Worm (Caenorhabditis elegans) whole organism, L3 larva: ENCODE measurements around the gene T23F11.11.

Source experiments
- R02D3.7 ChIP-seq: fragments of 150-350 bp; optimal IDR thresholded peaks from 2 replicates; lab custom pipeline; 2014; ENCODE audit warnings: missing biosample characterization, missing genetic modification characterization
- ZK546.5 ChIP-seq: sonication (generic microtip); optimal IDR thresholded peaks from 2 replicates; lab custom pipeline; 2017; ENCODE audit warnings: missing biosample characterization, missing genetic modification characterization
- aly-2 ChIP-seq: fragments of 150-350 bp; optimal IDR thresholded peaks from 2 replicates; lab custom pipeline; 2014; ENCODE audit warnings: missing biosample characterization, missing genetic modification characterization
- ceh-16 ChIP-seq: sonication (generic microtip); optimal IDR thresholded peaks from 2 replicates; lab custom pipeline; 2017; ENCODE audit warnings: missing biosample characterization, missing genetic modification characterization
- ceh-28 ChIP-seq: fragments of 150-350 bp; optimal IDR thresholded peaks from 2 replicates; lab custom pipeline; 2014; ENCODE audit warnings: missing biosample characterization, missing genetic modification reagents, missing genetic modification characterization
- ceh-9 ChIP-seq: sonication (generic microtip); optimal IDR thresholded peaks from 2 replicates; lab custom pipeline; 2018; ENCODE audit warnings: missing biosample characterization, missing genetic modification characterization
- daf-12 ChIP-seq: fragments of 150-350 bp; optimal IDR thresholded peaks from 2 replicates; lab custom pipeline; 2014; ENCODE audit warnings: missing biosample characterization, missing genetic modification reagents, missing genetic modification characterization
- egl-27 ChIP-seq: sonication (generic microtip); optimal IDR thresholded peaks from 4 replicates; lab custom pipeline; 2017; ENCODE audit warnings: missing biosample characterization, missing genetic modification reagents, missing genetic modification characterization
- elt-2 ChIP-seq: sonication (generic microtip); optimal IDR thresholded peaks from 2 replicates; lab custom pipeline; 2016; ENCODE audit warnings: missing genetic modification reagents, mild to moderate bottlenecking, missing genetic modification characterization, missing compliant biosample characterization
- elt-3 ChIP-seq, 3 experiments: fragments of 150-350 bp in 1 of 3; sonication (generic microtip) in 2 of 3; optimal IDR thresholded peaks; 2 replicates in 2 of 3; 4 replicates in 1 of 3; lab custom pipeline; 2014 to 2017; ENCODE audit warnings: missing biosample characterization in 3 of 3, missing genetic modification characterization in 3 of 3
- eor-1 ChIP-seq, 2 experiments: fragments of 150-350 bp; optimal IDR thresholded peaks; 2 replicates each; lab custom pipeline; 2014 to 2018; ENCODE audit warnings: missing biosample characterization in 2 of 2, missing genetic modification characterization in 2 of 2
- fkh-10 ChIP-seq: sonication (generic microtip); optimal IDR thresholded peaks from 2 replicates; lab custom pipeline; 2017; ENCODE audit warnings: missing biosample characterization, missing genetic modification reagents, missing genetic modification characterization
- fos-1 ChIP-seq: fragments of 150-350 bp; optimal IDR thresholded peaks from 2 replicates; lab custom pipeline; 2014; ENCODE audit warnings: missing biosample characterization, missing genetic modification characterization
- hmg-11 ChIP-seq: sonication (generic microtip); optimal IDR thresholded peaks from 2 replicates; lab custom pipeline; 2016; ENCODE audit warnings: missing genetic modification characterization, missing compliant biosample characterization
- jun-1 ChIP-seq: fragments of 150-350 bp; optimal IDR thresholded peaks from 2 replicates; lab custom pipeline; 2014; ENCODE audit warnings: missing biosample characterization, missing genetic modification reagents, missing genetic modification characterization
- lin-39 ChIP-seq: fragments of 150-350 bp; optimal IDR thresholded peaks from 2 replicates; lab custom pipeline; 2018; ENCODE audit warnings: missing biosample characterization, missing genetic modification reagents, missing genetic modification characterization
- lsy-12 ChIP-seq: sonication (generic microtip); optimal IDR thresholded peaks from 2 replicates; lab custom pipeline; 2016; ENCODE audit warnings: mild to moderate bottlenecking, missing genetic modification characterization, missing compliant biosample characterization
- mml-1 ChIP-seq: fragments of 150-350 bp; sonication (generic microtip); optimal IDR thresholded peaks from 3 replicates; lab custom pipeline; 2014; ENCODE audit warnings: missing biosample characterization, missing genetic modification characterization
- nfya-1 ChIP-seq: sonication (generic microtip); optimal IDR thresholded peaks from 2 replicates; lab custom pipeline; 2017; ENCODE audit warnings: missing genetic modification characterization, mild to moderate bottlenecking, missing compliant biosample characterization, antibody characterized with exemption, moderate library complexity; ENCODE audit not compliant: insufficient read depth
- nhr-11 ChIP-seq: fragments of 150-350 bp; optimal IDR thresholded peaks from 2 replicates; lab custom pipeline; 2014; ENCODE audit warnings: missing biosample characterization, missing genetic modification characterization
- nhr-12 ChIP-seq: fragments of 150-350 bp; optimal IDR thresholded peaks from 2 replicates; lab custom pipeline; 2014; ENCODE audit warnings: missing biosample characterization, missing genetic modification characterization
- nhr-23 ChIP-seq: fragments of 150-350 bp; optimal IDR thresholded peaks from 2 replicates; lab custom pipeline; 2014; ENCODE audit warnings: missing biosample characterization, missing genetic modification reagents, missing genetic modification characterization
- nhr-237 ChIP-seq: fragments of 150-350 bp; optimal IDR thresholded peaks from 2 replicates; lab custom pipeline; 2014; ENCODE audit warnings: missing biosample characterization, missing genetic modification characterization
- nhr-28 ChIP-seq: fragments of 150-350 bp; optimal IDR thresholded peaks from 2 replicates; lab custom pipeline; 2014; ENCODE audit warnings: missing biosample characterization, missing genetic modification characterization
- nhr-43 ChIP-seq: sonication (generic microtip); optimal IDR thresholded peaks from 2 replicates; lab custom pipeline; 2016; ENCODE audit warnings: mild to moderate bottlenecking, missing genetic modification characterization, missing compliant biosample characterization; ENCODE audit not compliant: poor library complexity, severe bottlenecking
- nhr-67 ChIP-seq: fragments of 150-350 bp; optimal IDR thresholded peaks from 2 replicates; lab custom pipeline; 2014; ENCODE audit warnings: missing biosample characterization, missing genetic modification characterization
- nhr-76 ChIP-seq: fragments of 150-350 bp; sonication (generic microtip); optimal IDR thresholded peaks from 5 replicates; lab custom pipeline; 2014; ENCODE audit warnings: missing biosample characterization, missing genetic modification characterization
- nhr-77 ChIP-seq: fragments of 150-350 bp; optimal IDR thresholded peaks from 2 replicates; lab custom pipeline; 2014; ENCODE audit warnings: missing biosample characterization, missing genetic modification characterization
- pha-4 ChIP-seq: fragments of 150-350 bp; optimal IDR thresholded peaks from 2 replicates; lab custom pipeline; 2014; ENCODE audit warnings: missing biosample characterization, missing genetic modification reagents, missing genetic modification characterization
- pqm-1 ChIP-seq: fragments of 150-350 bp; optimal IDR thresholded peaks from 2 replicates; lab custom pipeline; 2017; ENCODE audit warnings: missing biosample characterization, missing genetic modification characterization, inconsistent platforms
- sea-2 ChIP-seq: fragments of 150-350 bp; sonication (generic microtip); optimal IDR thresholded peaks from 4 replicates; lab custom pipeline; 2014; ENCODE audit warnings: missing biosample characterization, missing genetic modification reagents, missing genetic modification characterization
- skn-1 ChIP-seq: fragments of 150-350 bp; optimal IDR thresholded peaks from 2 replicates; lab custom pipeline; 2014; ENCODE audit warnings: missing biosample characterization, missing genetic modification characterization
- snpc-4 ChIP-seq: fragments of 150-350 bp; optimal IDR thresholded peaks from 2 replicates; lab custom pipeline; 2014; ENCODE audit warnings: missing biosample characterization, missing genetic modification characterization
- tbx-2 ChIP-seq: sonication (generic microtip); optimal IDR thresholded peaks from 2 replicates; lab custom pipeline; 2016; ENCODE audit warnings: mild to moderate bottlenecking, missing genetic modification characterization, missing compliant biosample characterization
- unc-62 ChIP-seq: fragments of 150-350 bp; sonication (generic microtip); optimal IDR thresholded peaks from 4 replicates; lab custom pipeline; 2014; ENCODE audit warnings: missing biosample characterization, missing genetic modification reagents, missing genetic modification characterization
- ztf-11 ChIP-seq: fragments of 150-350 bp; optimal IDR thresholded peaks from 2 replicates; lab custom pipeline; 2014; ENCODE audit warnings: missing biosample characterization, missing genetic modification characterization
- ztf-4 ChIP-seq: fragments of 150-350 bp; optimal IDR thresholded peaks from 2 replicates; lab custom pipeline; 2014; ENCODE audit warnings: missing biosample characterization, missing genetic modification characterization

Gene T23F11.11

ce11 chrIII:4688356-4688755 is 17.0 kb upstream of the T23F11.11 start, which contains the start of gene tag-243:
Gene tag-243 (minus strand): TSS chrIII:4688456.
- TF ChIP-seq pha-4 (tag; lab: Kevin White, UChicago) (peak; percentile 19), ztf-4 (tag; lab: Kevin White, UChicago) (no peak), tbx-2 (tag; lab: Kevin White, UChicago) (no peak)

- no peak for TF ChIP-seq snpc-4 (tag; lab: Kevin White, UChicago)
- no peak for TF ChIP-seq unc-62 (GFP tag; lab: Kevin White, UChicago)
- no peak for TF ChIP-seq pqm-1 (tag; lab: Kevin White, UChicago)
- TF ChIP-seq ceh-28 (tag; lab: Kevin White, UChicago), result no peak
- TF ChIP-seq nhr-67 (tag; lab: Kevin White, UChicago), result no peak
- TF ChIP-seq nhr-12 (tag; lab: Kevin White, UChicago), result no peak
- no peak for TF ChIP-seq skn-1 (tag; lab: Kevin White, UChicago)
- no peak for TF ChIP-seq ztf-11 (tag; lab: Kevin White, UChicago)
- no peak for TF ChIP-seq R02D3.7
- no peak for TF ChIP-seq ceh-9 (tag; lab: Kevin White, UChicago)
- no peak for TF ChIP-seq eor-1 (tag; optimal IDR thresholded peaks at IDR 0.05; lab: Kevin White, UChicago)
- no peak for TF ChIP-seq ztf-4 (tag; lab: Kevin White, UChicago)
- TF ChIP-seq nhr-11, result no peak
- TF ChIP-seq nfya-1 (tag; lab: Kevin White, UChicago), result no peak
- TF ChIP-seq nhr-77 (tag; lab: Kevin White, UChicago), result no peak
- TF ChIP-seq hmg-11, result no peak
- TF ChIP-seq jun-1 (tag; lab: Kevin White, UChicago), result no peak
- no peak for TF ChIP-seq sea-2
- no peak for TF ChIP-seq nhr-23 (tag; lab: Kevin White, UChicago)
- no peak for TF ChIP-seq nhr-43
Measured at ce11 chrIII:4687134-4687533, 15.7 kb upstream of the T23F11.11 start.

ce11 chrIII:4679963-4680484 is 8.6 kb upstream of the T23F11.11 start, which contains the start of gene srg-11:
Gene srg-11 (plus strand): TSS chrIII:4680013.
- TF ChIP-seq jun-1 (tag; lab: Kevin White, UChicago) (no peak), elt-3 (tag; optimal IDR thresholded peaks at IDR 0.05; lab: Kevin White, UChicago) (no peak), nhr-28 (tag; lab: Kevin White, UChicago) (no peak), elt-2 (tag; lab: Kevin White, UChicago) (no peak), ZK546.5 (no peak), lsy-12 (tag; lab: Kevin White, UChicago) (no peak), nhr-43 (no peak), fos-1 (tag; lab: Kevin White, UChicago) (no peak), eor-1 (tag; optimal IDR thresholded peaks at IDR 0.05; lab: Kevin White, UChicago) (no peak), nhr-67 (tag; lab: Kevin White, UChicago) (no peak), nhr-237 (tag; lab: Kevin White, UChicago) (no peak), ceh-9 (tag; lab: Kevin White, UChicago) (no peak), mml-1 (no peak), nhr-77 (tag; lab: Kevin White, UChicago) (no peak), fkh-10 (GFP tag; lab: Kevin White, UChicago) (no peak), aly-2 (no peak), ceh-28 (tag; lab: Kevin White, UChicago) (no peak), sea-2 (no peak), egl-27 (tag; lab: Kevin White, UChicago) (no peak), daf-12 (tag; lab: Kevin White, UChicago) (no peak)

ce11 chrIII:4677466-4677865 is 6.1 kb upstream of the T23F11.11 start, which contains the start of gene srg-10:
Gene srg-10 (plus strand): TSS chrIII:4677766.
- no peak for TF ChIP-seq ceh-16
- TF ChIP-seq elt-2 (tag; lab: Kevin White, UChicago), result no peak
- TF ChIP-seq nhr-76 (tag; lab: Kevin White, UChicago), result no peak
- TF ChIP-seq egl-27 (tag; lab: Kevin White, UChicago), result no peak
- no peak for TF ChIP-seq lin-39 (tag; lab: Kevin White, UChicago)
- TF ChIP-seq ZK546.5, result no peak
- TF ChIP-seq pha-4 (tag; lab: Kevin White, UChicago), result no peak
- TF ChIP-seq tbx-2 (tag; lab: Kevin White, UChicago), result no peak
